Worm (Caenorhabditis elegans) whole organism, L2 larva: Measurements from ENCODE around the gene F37C12.14.

ENCODE experiments used
- C34F6.9 ChIP-seq: fragments of 150-350 bp; optimal IDR thresholded peaks from 2 replicates; lab custom pipeline; 2014; ENCODE audit warnings: missing biosample characterization, missing genetic modification characterization
- F13H6.1 ChIP-seq: sonication (generic microtip); optimal IDR thresholded peaks from 2 replicates; lab custom pipeline; 2016; ENCODE audit warnings: missing genetic modification characterization, missing compliant biosample characterization
- R02D3.7 ChIP-seq: fragments of 150-350 bp; optimal IDR thresholded peaks from 2 replicates; lab custom pipeline; 2014; ENCODE audit warnings: missing biosample characterization, missing genetic modification characterization
- Y55F3AM.14 ChIP-seq: fragments of 200-800 bp; sonication (Bioruptor generic); optimal IDR thresholded peaks from 2 replicates; lab custom pipeline; 2018; ENCODE audit warnings: mild to moderate bottlenecking, missing genetic modification characterization, missing compliant biosample characterization
- aly-2 ChIP-seq: fragments of 150-350 bp; optimal IDR thresholded peaks from 2 replicates; lab custom pipeline; 2014; ENCODE audit warnings: missing biosample characterization, missing genetic modification characterization
- ama-1 ChIP-seq: fragments of 150-350 bp; optimal IDR thresholded peaks from 2 replicates; lab custom pipeline; 2018; ENCODE audit warnings: inconsistent platforms
- ceh-16 ChIP-seq: fragments of 150-350 bp; optimal IDR thresholded peaks from 2 replicates; lab custom pipeline; 2014; ENCODE audit warnings: missing biosample characterization, missing genetic modification characterization
- ceh-82 ChIP-seq: fragments of 150-350 bp; optimal IDR thresholded peaks from 2 replicates; lab custom pipeline; 2014; ENCODE audit warnings: missing biosample characterization, missing genetic modification characterization
- crh-2 ChIP-seq: sonication (generic microtip); optimal IDR thresholded peaks from 2 replicates; lab custom pipeline; 2017; ENCODE audit warnings: missing biosample characterization, missing genetic modification characterization
- dmd-4 ChIP-seq: sonication (generic microtip); optimal IDR thresholded peaks from 2 replicates; lab custom pipeline; 2017; ENCODE audit warnings: missing biosample characterization, missing genetic modification characterization
- egl-27 ChIP-seq: sonication (generic microtip); optimal IDR thresholded peaks from 3 replicates; lab custom pipeline; 2017; ENCODE audit warnings: missing biosample characterization, missing genetic modification reagents, missing genetic modification characterization
- elt-1 ChIP-seq: fragments of 150-350 bp; optimal IDR thresholded peaks from 2 replicates; lab custom pipeline; 2014; ENCODE audit warnings: missing biosample characterization, missing genetic modification characterization
- fos-1 ChIP-seq: fragments of 150-350 bp; optimal IDR thresholded peaks from 2 replicates; lab custom pipeline; 2014; ENCODE audit warnings: missing biosample characterization, missing genetic modification characterization
- gmeb-1 ChIP-seq: fragments of 150-350 bp; optimal IDR thresholded peaks from 2 replicates; lab custom pipeline; 2014; ENCODE audit warnings: missing biosample characterization, missing genetic modification characterization
- lin-11 ChIP-seq: fragments of 150-350 bp; sonication (generic microtip); optimal IDR thresholded peaks from 2 replicates; lab custom pipeline; 2014; ENCODE audit warnings: missing biosample characterization, missing genetic modification characterization, inconsistent platforms, mixed read lengths
- lin-13 ChIP-seq: fragments of 150-350 bp; optimal IDR thresholded peaks from 2 replicates; lab custom pipeline; 2014; ENCODE audit warnings: missing biosample characterization, missing genetic modification reagents, missing genetic modification characterization
- lin-39 ChIP-seq: fragments of 150-350 bp; optimal IDR thresholded peaks from 2 replicates; lab custom pipeline; 2014; ENCODE audit warnings: missing biosample characterization, missing genetic modification reagents, missing genetic modification characterization
- lsy-2 ChIP-seq, 2 experiments: fragments of 150-350 bp in 1 of 2; sonication (generic microtip) in 1 of 2; optimal IDR thresholded peaks; 2 replicates each; lab custom pipeline; 2014 to 2017; ENCODE audit warnings: missing biosample characterization in 2 of 2, missing genetic modification characterization in 2 of 2
- mab-5 ChIP-seq: fragments of 150-350 bp; optimal IDR thresholded peaks from 2 replicates; lab custom pipeline; 2014; ENCODE audit warnings: missing biosample characterization, missing genetic modification characterization
- mbf-1 ChIP-seq: sonication (generic microtip); optimal IDR thresholded peaks from 2 replicates; lab custom pipeline; 2017; ENCODE audit warnings: missing biosample characterization, missing genetic modification characterization
- mdl-1 ChIP-seq, 2 experiments: fragments of 150-350 bp in 1 of 2; sonication (generic microtip) in 1 of 2; optimal IDR thresholded peaks; 2 replicates each; lab custom pipeline; 2017; ENCODE audit warnings: missing biosample characterization in 2 of 2, missing genetic modification characterization in 2 of 2
- nhr-10 ChIP-seq: sonication (generic microtip); optimal IDR thresholded peaks from 2 replicates; lab custom pipeline; 2017; ENCODE audit warnings: missing biosample characterization, missing genetic modification characterization
- nhr-12 ChIP-seq: fragments of 150-350 bp; optimal IDR thresholded peaks from 2 replicates; lab custom pipeline; 2014; ENCODE audit warnings: missing biosample characterization, missing genetic modification characterization
- nhr-129 ChIP-seq: fragments of 150-350 bp; optimal IDR thresholded peaks from 2 replicates; lab custom pipeline; 2014; ENCODE audit warnings: missing biosample characterization, missing genetic modification characterization
- nhr-21 ChIP-seq: fragments of 150-350 bp; optimal IDR thresholded peaks from 2 replicates; lab custom pipeline; 2014; ENCODE audit warnings: missing biosample characterization, missing genetic modification characterization
- nhr-23 ChIP-seq: fragments of 150-350 bp; optimal IDR thresholded peaks from 2 replicates; lab custom pipeline; 2014; ENCODE audit warnings: missing biosample characterization, missing genetic modification reagents, missing genetic modification characterization
- nhr-237 ChIP-seq: fragments of 150-350 bp; optimal IDR thresholded peaks from 2 replicates; lab custom pipeline; 2014; ENCODE audit warnings: missing biosample characterization, missing genetic modification characterization
- nhr-25 ChIP-seq: fragments of 150-350 bp; sonication (generic microtip); optimal IDR thresholded peaks from 3 replicates; lab custom pipeline; 2014; ENCODE audit warnings: missing biosample characterization, missing genetic modification characterization
- nhr-6 ChIP-seq: fragments of 150-350 bp; optimal IDR thresholded peaks from 2 replicates; lab custom pipeline; 2014; ENCODE audit warnings: missing biosample characterization, missing genetic modification characterization
- sem-4 ChIP-seq: fragments of 150-350 bp; optimal IDR thresholded peaks from 2 replicates; lab custom pipeline; 2014; ENCODE audit warnings: missing biosample characterization, missing genetic modification reagents, missing genetic modification characterization
- skn-1 ChIP-seq: sonication (generic microtip); optimal IDR thresholded peaks from 2 replicates; lab custom pipeline; 2017; ENCODE audit warnings: missing biosample characterization, missing genetic modification characterization
- sma-3 ChIP-seq: sonication (generic microtip); optimal IDR thresholded peaks from 2 replicates; lab custom pipeline; 2016; ENCODE audit warnings: missing genetic modification reagents, missing genetic modification characterization, missing compliant biosample characterization
- sma-9 ChIP-seq, 2 experiments: fragments of 150-350 bp in 1 of 2; sonication (generic microtip) in 1 of 2; optimal IDR thresholded peaks; 2 replicates each; lab custom pipeline; 2014 to 2016; ENCODE audit warnings: missing genetic modification characterization in 2 of 2, mild to moderate bottlenecking in 1 of 2, missing biosample characterization in 1 of 2, missing compliant biosample characterization in 1 of 2, missing genetic modification reagents in 1 of 2, moderate library complexity in 1 of 2
- snpc-4 ChIP-seq: fragments of 150-350 bp; optimal IDR thresholded peaks from 2 replicates; lab custom pipeline; 2014; ENCODE audit warnings: missing biosample characterization, missing genetic modification characterization
- unc-39 ChIP-seq: fragments of 150-350 bp; optimal IDR thresholded peaks from 2 replicates; lab custom pipeline; 2014; ENCODE audit warnings: missing biosample characterization, missing genetic modification characterization
- unc-55 ChIP-seq: fragments of 150-350 bp; sonication (generic microtip); optimal IDR thresholded peaks from 3 replicates; lab custom pipeline; 2014; ENCODE audit warnings: missing biosample characterization, missing genetic modification reagents, missing genetic modification characterization
- unc-62 ChIP-seq: fragments of 150-350 bp; optimal IDR thresholded peaks from 2 replicates; lab custom pipeline; 2014; ENCODE audit warnings: missing biosample characterization, missing genetic modification reagents, missing genetic modification characterization
- zag-1 ChIP-seq: fragments of 150-350 bp; optimal IDR thresholded peaks from 2 replicates; lab custom pipeline; 2014; ENCODE audit warnings: missing biosample characterization, missing genetic modification characterization
- ztf-1 ChIP-seq: fragments of 200-800 bp; sonication (Bioruptor generic); conservative IDR thresholded peaks from 2 replicates; pipeline ENCODE4 v1.3.6; 2022; ENCODE audit warnings: missing genetic modification characterization, missing compliant biosample characterization
- ztf-11 ChIP-seq: sonication (generic microtip); optimal IDR thresholded peaks from 2 replicates; lab custom pipeline; 2017; ENCODE audit warnings: missing biosample characterization, missing genetic modification characterization
- ztf-4 ChIP-seq: fragments of 150-350 bp; optimal IDR thresholded peaks from 2 replicates; lab custom pipeline; 2014; ENCODE audit warnings: missing biosample characterization, missing genetic modification characterization

Gene F37C12.14

ce11 chrIII:7185473-7185872, at the start of gene F37C12.14:
TSS of gene F37C12.14 (minus strand) at chrIII:7185573.
- no peak for TF ChIP-seq ama-1 (lab: Kevin White, UChicago)
- TF ChIP-seq gmeb-1 (tag; lab: Kevin White, UChicago): no peak

DNA sequence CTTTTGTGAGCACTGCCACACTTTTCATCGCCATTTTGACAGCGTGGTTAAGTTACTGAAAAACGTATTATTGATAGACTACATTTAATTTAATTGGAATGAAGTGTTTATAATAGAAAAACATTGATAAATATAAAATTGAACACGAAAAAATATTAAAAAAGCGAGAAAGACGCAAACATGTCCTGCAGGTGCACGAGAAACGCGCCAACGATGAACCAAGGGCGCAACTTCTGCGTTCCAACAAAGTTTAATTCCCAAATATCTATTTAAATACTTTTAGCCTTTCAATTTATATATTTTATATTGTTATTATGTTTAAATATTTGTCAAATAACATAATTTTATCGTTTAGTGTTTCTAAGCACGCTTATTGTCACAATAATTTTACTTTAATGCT, 48.8 kb upstream of the F37C12.14 start, which contains the start of gene ndus-8:
Gene ndus-8 (minus strand): TSS at position 55 of the 400 bp plus-strand sequence.
- TF ChIP-seq lin-13 (GFP tag; lab: Kevin White, UChicago) (peak; percentile 60), ztf-11 (tag; lab: Kevin White, UChicago) (no peak), ztf-1 (GFP tag; lab: Robert Waterston, UW) (no peak), snpc-4 (tag; lab: Kevin White, UChicago) (peak; percentile 74), mbf-1 (no peak), nhr-237 (no peak), nhr-21 (peak; percentile 54), R02D3.7 (no peak), mdl-1 (tag; optimal IDR thresholded peaks at IDR 0.05; lab: Kevin White, UChicago) (no peak), lin-39 (tag; lab: Kevin White, UChicago) (no peak), sem-4 (tag; lab: Kevin White, UChicago) (peak; percentile 36), nhr-23 (tag; lab: Kevin White, UChicago) (no peak), nhr-129 (tag; lab: Kevin White, UChicago) (peak; percentile 43), unc-39 (tag; lab: Kevin White, UChicago) (no peak), gmeb-1 (tag; lab: Kevin White, UChicago) (peak; percentile 75), lsy-2 (tag; optimal IDR thresholded peaks at IDR 0.05; lab: Kevin White, UChicago) (peak; percentile 61 to 86), sma-3 (GFP tag; lab: Kevin White, UChicago) (peak; percentile 58), C34F6.9 (tag; lab: Kevin White, UChicago) (peak; percentile 79), fos-1 (peak; percentile 7), zag-1 (tag; lab: Kevin White, UChicago) (no peak), dmd-4 (tag; lab: Kevin White, UChicago) (no peak), F13H6.1 (tag; lab: Kevin White, UChicago) (peak; percentile 40), nhr-12 (no peak), ztf-4 (tag; lab: Kevin White, UChicago) (peak; percentile 59), egl-27 (tag; lab: Kevin White, UChicago) (peak; percentile 59), unc-55 (GFP tag; lab: Kevin White, UChicago) (no peak), unc-62 (GFP tag; lab: Kevin White, UChicago) (no peak), ceh-82 (tag; lab: Kevin White, UChicago) (no peak), nhr-25 (tag; lab: Kevin White, UChicago) (peak; percentile 69), nhr-6 (peak; percentile 32), lin-11 (tag; lab: Kevin White, UChicago) (peak; percentile 54), ama-1 (lab: Kevin White, UChicago) (no peak), crh-2 (peak; percentile 67), nhr-10 (tag; lab: Kevin White, UChicago) (no peak), Y55F3AM.14 (GFP tag; lab: Kevin White, UChicago) (no peak), skn-1 (tag; lab: Kevin White, UChicago) (no peak), elt-1 (tag; lab: Kevin White, UChicago) (no peak), ceh-16 (tag; lab: Kevin White, UChicago) (no peak), aly-2 (no peak), sma-9 (GFP tag; optimal IDR thresholded peaks at IDR 0.05; lab: Kevin White, UChicago) (peak; percentile 86), sma-9 (tag; optimal IDR thresholded peaks at IDR 0.05; lab: Kevin White, UChicago) (no peak)
- TF ChIP-seq, all 48 proteins: peak for 18

ce11 chrIII:7232782-7233181, 47.4 kb upstream of the F37C12.14 start, which contains the start of gene adr-2:
TSS of gene adr-2 (minus strand) at chrIII:7232882.
- no peak for TF ChIP-seq mdl-1 (tag; optimal IDR thresholded peaks at IDR 0.05; lab: Kevin White, UChicago)
- no peak for TF ChIP-seq mbf-1
- no peak for TF ChIP-seq unc-55 (GFP tag; lab: Kevin White, UChicago)
- TF ChIP-seq ceh-82 (tag; lab: Kevin White, UChicago): no peak
- no peak for TF ChIP-seq ztf-11 (tag; lab: Kevin White, UChicago)
- TF ChIP-seq nhr-129 (tag; lab: Kevin White, UChicago): no peak
- TF ChIP-seq ztf-4 (tag; lab: Kevin White, UChicago): no peak
- TF ChIP-seq mab-5 (tag; lab: Kevin White, UChicago): no peak
- TF ChIP-seq zag-1 (tag; lab: Kevin White, UChicago): no peak
- no peak for TF ChIP-seq lin-13 (GFP tag; lab: Kevin White, UChicago)
- TF ChIP-seq sma-9 (GFP tag; optimal IDR thresholded peaks at IDR 0.05; lab: Kevin White, UChicago): no peak
- TF ChIP-seq sma-9 (tag; optimal IDR thresholded peaks at IDR 0.05; lab: Kevin White, UChicago): no peak
